Worm (Caenorhabditis elegans) whole organism, late embryonic: ENCODE measurements around the gene B0035.22.

ENCODE experiments used
- C08G9.2 ChIP-seq: sonication (generic microtip); optimal IDR thresholded peaks from 2 replicates; lab custom pipeline; 2016; ENCODE audit warnings: mild to moderate bottlenecking, missing genetic modification characterization, moderate library complexity, missing compliant biosample characterization
- C38D4.7 ChIP-seq: fragments of 200-800 bp; sonication (Bioruptor generic); optimal IDR thresholded peaks from 2 replicates; lab custom pipeline; 2018; ENCODE audit warnings: mild to moderate bottlenecking, missing genetic modification characterization, moderate library complexity, missing compliant biosample characterization
- K02D7.2 ChIP-seq: sonication (generic microtip); optimal IDR thresholded peaks from 2 replicates; lab custom pipeline; 2017; ENCODE audit warnings: mild to moderate bottlenecking, missing genetic modification characterization, missing compliant biosample characterization
- T23F11.4 ChIP-seq: fragments of 200-800 bp; sonication (Bioruptor generic); optimal IDR thresholded peaks from 2 replicates; lab custom pipeline; 2018; ENCODE audit warnings: mild to moderate bottlenecking, missing genetic modification characterization, missing compliant biosample characterization
- ahr-1 ChIP-seq: sonication (generic microtip); optimal IDR thresholded peaks from 2 replicates; lab custom pipeline; 2016; ENCODE audit warnings: missing genetic modification characterization, missing compliant biosample characterization
- ama-1 ChIP-seq: fragments of 150-350 bp; optimal IDR thresholded peaks from 2 replicates; lab custom pipeline; 2014
- ceh-30 ChIP-seq: fragments of 150-350 bp; optimal IDR thresholded peaks from 2 replicates; lab custom pipeline; 2014; ENCODE audit warnings: missing biosample characterization, missing genetic modification characterization
- ceh-31 ChIP-seq: sonication (generic microtip); optimal IDR thresholded peaks from 2 replicates; lab custom pipeline; 2016; ENCODE audit warnings: missing genetic modification characterization, missing compliant biosample characterization
- ceh-34 ChIP-seq: sonication (generic microtip); optimal IDR thresholded peaks from 2 replicates; lab custom pipeline; 2016; ENCODE audit warnings: mild to moderate bottlenecking, missing genetic modification characterization, missing compliant biosample characterization
- ceh-9 ChIP-seq: sonication (generic microtip); optimal IDR thresholded peaks from 2 replicates; lab custom pipeline; 2016; ENCODE audit warnings: mild to moderate bottlenecking, missing genetic modification characterization, inconsistent platforms, missing compliant biosample characterization
- che-1 ChIP-seq: sonication (generic microtip); optimal IDR thresholded peaks from 2 replicates; lab custom pipeline; 2016; ENCODE audit warnings: mild to moderate bottlenecking, missing genetic modification characterization, missing compliant biosample characterization
- dve-1 ChIP-seq: sonication (generic microtip); optimal IDR thresholded peaks from 2 replicates; lab custom pipeline; 2017; ENCODE audit warnings: antibody characterized with exemption, mild to moderate bottlenecking, missing genetic modification characterization, missing compliant biosample characterization
- elt-2 ChIP-seq: sonication (generic microtip); optimal IDR thresholded peaks from 2 replicates; lab custom pipeline; 2016; ENCODE audit warnings: missing genetic modification reagents, missing genetic modification characterization, missing compliant biosample characterization
- ets-4 ChIP-seq: sonication (generic microtip); optimal IDR thresholded peaks from 2 replicates; lab custom pipeline; 2016; ENCODE audit warnings: missing genetic modification characterization, missing compliant biosample characterization
- fkh-10 ChIP-seq: fragments of 150-350 bp; optimal IDR thresholded peaks from 2 replicates; lab custom pipeline; 2014; ENCODE audit warnings: missing biosample characterization, missing genetic modification reagents, missing genetic modification characterization
- gmeb-2 ChIP-seq: sonication (generic microtip); optimal IDR thresholded peaks from 2 replicates; lab custom pipeline; 2016; ENCODE audit warnings: missing genetic modification characterization, inconsistent platforms, missing compliant biosample characterization
- hlh-15 ChIP-seq: sonication (generic microtip); optimal IDR thresholded peaks from 2 replicates; lab custom pipeline; 2016; ENCODE audit warnings: missing genetic modification characterization, missing compliant biosample characterization
- hlh-6 ChIP-seq: sonication (generic microtip); optimal IDR thresholded peaks from 2 replicates; lab custom pipeline; 2016; ENCODE audit warnings: missing genotype, missing genetic modification characterization, missing compliant biosample characterization
- lim-6 ChIP-seq: sonication (generic microtip); optimal IDR thresholded peaks from 2 replicates; lab custom pipeline; 2016; ENCODE audit warnings: missing genetic modification characterization, missing compliant biosample characterization
- mec-3 ChIP-seq: sonication (generic microtip); optimal IDR thresholded peaks from 2 replicates; lab custom pipeline; 2016; ENCODE audit warnings: borderline replicate concordance, missing genetic modification characterization, missing compliant biosample characterization
- nfya-1 ChIP-seq: sonication (generic microtip); optimal IDR thresholded peaks from 2 replicates; lab custom pipeline; 2017; ENCODE audit warnings: missing genetic modification characterization, mild to moderate bottlenecking, missing compliant biosample characterization, antibody characterized with exemption, moderate library complexity
- nhr-11 ChIP-seq: fragments of 150-350 bp; optimal IDR thresholded peaks from 2 replicates; lab custom pipeline; 2014; ENCODE audit warnings: missing biosample characterization, missing genetic modification characterization
- nhr-232 ChIP-seq: sonication (generic microtip); optimal IDR thresholded peaks from 2 replicates; lab custom pipeline; 2016; ENCODE audit warnings: missing genetic modification characterization, missing compliant biosample characterization
- npax-4 ChIP-seq: sonication (generic microtip); optimal IDR thresholded peaks from 2 replicates; lab custom pipeline; 2016; ENCODE audit warnings: missing genetic modification characterization, missing compliant biosample characterization
- odd-2 ChIP-seq: sonication (generic microtip); optimal IDR thresholded peaks from 2 replicates; lab custom pipeline; 2017; ENCODE audit warnings: antibody characterized with exemption, mild to moderate bottlenecking, missing genetic modification characterization, missing compliant biosample characterization
- pat-9 ChIP-seq: fragments of 200-800 bp; sonication (Bioruptor generic); optimal IDR thresholded peaks from 2 replicates; lab custom pipeline; 2018; ENCODE audit warnings: mild to moderate bottlenecking, missing genetic modification characterization, moderate library complexity, missing compliant biosample characterization
- pha-2 ChIP-seq: sonication (generic microtip); optimal IDR thresholded peaks from 2 replicates; lab custom pipeline; 2017; ENCODE audit warnings: mild to moderate bottlenecking, missing genetic modification characterization, missing compliant biosample characterization
- pha-4 ChIP-seq: fragments of 150-350 bp; optimal IDR thresholded peaks from 2 replicates; lab custom pipeline; 2018; ENCODE audit warnings: missing biosample characterization, missing genetic modification reagents, missing genetic modification characterization
- ref-2 ChIP-seq: sonication (generic microtip); optimal IDR thresholded peaks from 2 replicates; lab custom pipeline; 2016; ENCODE audit warnings: missing genetic modification characterization, missing compliant biosample characterization
- sdc-2 ChIP-seq: sonication (generic microtip); optimal IDR thresholded peaks from 2 replicates; lab custom pipeline; 2016; ENCODE audit warnings: missing genotype, missing genetic modification characterization, missing compliant biosample characterization
- sox-2 ChIP-seq: fragments of 200-800 bp; sonication (Bioruptor generic); IDR thresholded peaks from 2 replicates; pipeline ENCODE4 v1.3.6; 2022; ENCODE audit warnings: missing genetic modification reagents, missing genetic modification characterization, missing compliant biosample characterization
- sox-4 ChIP-seq: sonication (generic microtip); optimal IDR thresholded peaks from 2 replicates; lab custom pipeline; 2017; ENCODE audit warnings: mild to moderate bottlenecking, missing genetic modification characterization, inconsistent platforms, missing compliant biosample characterization
- syd-9 ChIP-seq: sonication (generic microtip); optimal IDR thresholded peaks from 2 replicates; lab custom pipeline; 2016; ENCODE audit warnings: mild to moderate bottlenecking, missing genetic modification characterization, moderate library complexity, missing compliant biosample characterization
- unc-42 ChIP-seq: sonication (generic microtip); optimal IDR thresholded peaks from 2 replicates; lab custom pipeline; 2016; ENCODE audit warnings: missing genotype, missing genetic modification characterization, missing compliant biosample characterization
- unc-55 ChIP-seq: sonication (generic microtip); optimal IDR thresholded peaks from 2 replicates; lab custom pipeline; 2017; ENCODE audit warnings: missing biosample characterization, missing genetic modification reagents, missing genetic modification characterization

The B0035.22 gene

DNA sequence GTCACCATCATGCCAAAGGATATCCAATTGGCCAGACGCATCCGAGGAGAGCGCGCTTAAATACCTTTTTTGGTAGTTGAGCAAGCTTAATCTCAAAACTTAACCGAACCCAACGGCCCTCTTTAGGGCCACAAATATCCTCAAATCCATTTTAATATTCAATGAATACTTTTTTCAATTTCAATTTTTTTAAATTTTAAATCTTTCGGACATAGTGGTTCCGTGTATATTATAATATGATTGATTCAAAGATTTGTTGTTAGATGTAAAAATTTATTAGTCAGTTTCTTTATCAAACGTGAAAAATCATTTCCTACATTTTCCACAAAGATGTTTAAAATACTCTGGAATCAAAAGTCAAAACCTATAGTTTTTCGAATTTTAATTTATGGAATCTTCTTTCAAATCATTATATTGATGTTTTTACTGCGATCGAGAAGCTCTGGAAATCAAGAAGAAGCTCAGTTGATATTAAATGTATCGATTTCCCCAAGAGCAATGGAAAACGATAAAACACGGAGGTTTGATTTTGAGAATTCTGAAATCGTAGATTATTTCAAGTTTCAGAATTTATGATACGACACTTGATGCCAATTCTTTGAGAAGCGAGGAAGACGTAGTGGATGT is 12.1 kb downstream of the B0035.22 start, which contains the start of gene B0035.21:
Gene B0035.21, plus strand, starts transcription at position 322 of the 627 bp plus-strand sequence.
- no peak for TF ChIP-seq ceh-9
- no peak for TF ChIP-seq hlh-6 (tag; lab: Kevin White, UChicago)
- TF ChIP-seq fkh-10 (GFP tag; lab: Kevin White, UChicago), result no peak
- no peak for TF ChIP-seq nhr-232 (tag; lab: Kevin White, UChicago)
- TF ChIP-seq ceh-34, result no peak
- TF ChIP-seq pha-2, result no peak
- TF ChIP-seq ref-2 (tag; lab: Kevin White, UChicago), result no peak

DNA sequence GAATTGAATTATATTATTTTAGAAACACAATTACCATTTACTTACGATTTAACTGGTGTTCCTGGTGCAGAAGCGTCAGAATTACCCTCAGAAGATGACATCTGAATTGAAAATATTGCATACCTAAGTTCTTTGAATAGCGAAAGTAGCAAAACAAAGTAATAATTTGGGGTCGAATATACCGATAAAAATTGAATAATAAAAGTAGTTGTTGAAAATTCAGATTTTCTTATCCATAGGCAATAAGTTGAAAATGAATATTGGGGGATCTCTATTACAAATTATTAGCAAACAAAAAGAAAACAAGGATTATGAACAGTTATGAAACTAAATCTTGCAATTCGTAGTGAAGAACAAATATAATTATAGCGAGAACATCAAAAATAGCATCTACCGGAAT is 14.3 kb downstream of the B0035.22 start, which contains the start of gene leo-1:
Gene leo-1, minus strand, starts transcription at position 101 of the 400 bp plus-strand sequence.
- TF ChIP-seq pha-2, result no peak
- TF ChIP-seq che-1, result no peak
- no peak for TF ChIP-seq unc-55 (GFP tag; lab: Kevin White, UChicago)
- TF ChIP-seq elt-2 (tag; lab: Kevin White, UChicago), result no peak
- TF ChIP-seq nhr-11 (tag; lab: Kevin White, UChicago), result no peak
- TF ChIP-seq ama-1 (lab: Kevin White, UChicago), result no peak
- no peak for TF ChIP-seq ref-2 (tag; lab: Kevin White, UChicago)
- TF ChIP-seq sox-2 (GFP tag; lab: Robert Waterston, UW), result no peak
- TF ChIP-seq ceh-31 (tag; lab: Kevin White, UChicago), result no peak
- no peak for TF ChIP-seq ceh-30 (tag; lab: Kevin White, UChicago)
- no peak for TF ChIP-seq npax-4 (tag; lab: Kevin White, UChicago)
- no peak for TF ChIP-seq gmeb-2
- TF ChIP-seq C38D4.7 (GFP tag; lab: Kevin White, UChicago), result no peak
- no peak for TF ChIP-seq T23F11.4
- no peak for TF ChIP-seq pat-9 (tag; lab: Kevin White, UChicago)

DNA sequence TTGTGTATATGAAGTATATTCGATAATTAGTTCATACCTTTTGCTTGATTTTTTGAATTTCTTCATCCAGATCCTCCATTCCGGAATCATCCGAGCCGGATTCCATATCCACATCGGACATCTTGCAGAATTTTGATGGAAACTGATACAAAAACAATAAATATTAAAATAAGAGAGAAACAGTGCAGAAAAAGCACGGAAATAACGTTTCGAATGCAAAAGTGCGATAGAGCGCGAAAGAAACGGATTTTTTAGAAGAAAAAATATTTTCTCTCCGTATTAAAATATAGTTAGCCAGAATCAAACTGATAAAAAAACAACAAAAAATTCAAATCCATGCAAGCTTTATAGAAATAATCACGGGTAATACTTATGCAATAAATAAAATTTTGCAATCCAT is 17.8 kb downstream of the B0035.22 start, which contains the start of gene sart-3:
Gene sart-3, minus strand, starts transcription at position 219 of the 400 bp plus-strand sequence.
- TF ChIP-seq T23F11.4 (no peak), sdc-2 (no peak), pat-9 (tag; lab: Kevin White, UChicago) (no peak), unc-42 (no peak), C38D4.7 (GFP tag; lab: Kevin White, UChicago) (no peak)

ce11 chrIV:11336180-11336579 is 21.2 kb downstream of the B0035.22 start:
- TF ChIP-seq ets-4 (tag; lab: Kevin White, UChicago), result no peak
- no peak for TF ChIP-seq nfya-1
- TF ChIP-seq dve-1 (tag; lab: Kevin White, UChicago), result no peak
- TF ChIP-seq odd-2 (tag; lab: Kevin White, UChicago), result no peak
- TF ChIP-seq C08G9.2 (tag; lab: Kevin White, UChicago), result no peak
- no peak for TF ChIP-seq mec-3
- TF ChIP-seq ahr-1, result no peak
- no peak for TF ChIP-seq unc-42
- TF ChIP-seq ceh-30 (tag; lab: Kevin White, UChicago), result no peak
- no peak for TF ChIP-seq sox-4 (tag; lab: Kevin White, UChicago)
- TF ChIP-seq hlh-15 (tag; lab: Kevin White, UChicago), result no peak
- TF ChIP-seq pha-4 (tag; lab: Kevin White, UChicago), result no peak
- TF ChIP-seq lim-6 (tag; lab: Kevin White, UChicago), result no peak
- TF ChIP-seq ceh-9, result no peak
- TF ChIP-seq K02D7.2 (tag; lab: Kevin White, UChicago), result no peak
- no peak for TF ChIP-seq syd-9 (tag; lab: Kevin White, UChicago)
- TF ChIP-seq, all 69 proteins: peak for 0
